Worm (Caenorhabditis elegans) whole organism, L2 larva: ENCODE measurements around the gene avr-15.

Source experiments
- ama-1 ChIP-seq: fragments of 150-350 bp; optimal IDR thresholded peaks from 2 replicates; lab custom pipeline; 2018; ENCODE audit warnings: inconsistent platforms
- elt-1 ChIP-seq: fragments of 150-350 bp; optimal IDR thresholded peaks from 2 replicates; lab custom pipeline; 2014; ENCODE audit warnings: missing biosample characterization, missing genetic modification characterization
- nhr-10 ChIP-seq: sonication (generic microtip); optimal IDR thresholded peaks from 2 replicates; lab custom pipeline; 2017; ENCODE audit warnings: missing biosample characterization, missing genetic modification characterization
- nhr-11 ChIP-seq: fragments of 150-350 bp; optimal IDR thresholded peaks from 2 replicates; lab custom pipeline; 2014; ENCODE audit warnings: missing biosample characterization, missing genetic modification characterization
- nhr-237 ChIP-seq: fragments of 150-350 bp; optimal IDR thresholded peaks from 2 replicates; lab custom pipeline; 2014; ENCODE audit warnings: missing biosample characterization, missing genetic modification characterization
- sem-4 ChIP-seq: fragments of 150-350 bp; optimal IDR thresholded peaks from 2 replicates; lab custom pipeline; 2014; ENCODE audit warnings: missing biosample characterization, missing genetic modification reagents, missing genetic modification characterization
- skn-1 ChIP-seq: sonication (generic microtip); optimal IDR thresholded peaks from 2 replicates; lab custom pipeline; 2017; ENCODE audit warnings: missing biosample characterization, missing genetic modification characterization
- unc-39 ChIP-seq: fragments of 150-350 bp; optimal IDR thresholded peaks from 2 replicates; lab custom pipeline; 2014; ENCODE audit warnings: missing biosample characterization, missing genetic modification characterization
- ztf-1 ChIP-seq: fragments of 200-800 bp; sonication (Bioruptor generic); conservative IDR thresholded peaks from 2 replicates; pipeline ENCODE4 v1.3.6; 2022; ENCODE audit warnings: missing genetic modification characterization, missing compliant biosample characterization

- TF ChIP-seq nhr-237 (no peak), sem-4 (tag; lab: Kevin White, UChicago) (no peak), ama-1 (lab: Kevin White, UChicago) (no peak), elt-1 (tag; lab: Kevin White, UChicago) (no peak), ztf-1 (GFP tag; lab: Robert Waterston, UW) (no peak), nhr-11 (tag; lab: Kevin White, UChicago) (no peak), skn-1 (tag; lab: Kevin White, UChicago) (no peak), nhr-10 (no peak), unc-39 (tag; lab: Kevin White, UChicago) (no peak)
Observed at ce11 chrV:13457858-13458257, 53.7 kb downstream of the avr-15 start, which contains the start of gene F25H9.2.
